Fruit fly (Drosophila melanogaster) whole organism, prepupa: ENCODE data around the gene CG18081.
A peak's percentile ranks its signal among the peaks of the same experiment; 100 is the strongest.

Source experiments
- dsx ChIP-seq: fragments of 200-800 bp; optimal IDR thresholded peaks from 3 replicates; lab custom pipeline; 2019; ENCODE audit warnings: missing biosample characterization, mild to moderate bottlenecking, missing genetic modification characterization, moderate library complexity; ENCODE audit not compliant: poor library complexity, severe bottlenecking
- svp ChIP-seq: fragments of 200-800 bp; sonication (Bioruptor generic); peaks from one replicate; lab custom pipeline; 2016; ENCODE audit warnings: missing biosample characterization, missing genetic modification characterization

dm6 chr3L:15847655-15848054 is 12.5 kb upstream of the CG18081 start:
- TF ChIP-seq svp (GFP tag; lab: Kevin White, UChicago) (peak; percentile 62), dsx (no peak)
